Worm (Caenorhabditis elegans): ENCODE data around the gene C06B3.6.

ce11 chrV:13891489-13891888, 17.3 kb downstream of the C06B3.6 start:
- TF ChIP-seq nhr-28 (tag; optimal IDR thresholded peaks at IDR 0.05) (no peak), ceh-83 (GFP tag; optimal IDR thresholded peaks at IDR 0.05) (no peak), nhr-76 (tag; optimal IDR thresholded peaks at IDR 0.05) (no peak), lsy-2 (tag; optimal IDR thresholded peaks at IDR 0.05) (no peak), unc-62 (GFP tag; optimal IDR thresholded peaks at IDR 0.05) (no peak), pha-4 (tag; optimal IDR thresholded peaks at IDR 0.05) (no peak), sptf-1 (tag; optimal IDR thresholded peaks at IDR 0.05) (no peak), elt-1 (tag; optimal IDR thresholded peaks at IDR 0.05; ENCODE audit: borderline replicate concordance, insufficient read depth) (no peak), lin-13 (tag; optimal IDR thresholded peaks at IDR 0.05) (no peak), ztf-11 (tag; optimal IDR thresholded peaks at IDR 0.05) (no peak), drap-1 (GFP tag; optimal IDR thresholded peaks at IDR 0.05) (no peak), ceh-43 (GFP tag; optimal IDR thresholded peaks at IDR 0.05) (no peak)

Data from whole organism, mixed stage, embryonic.